Worm (Caenorhabditis elegans): ENCODE measurements around the gene F40E12.1.

Gene F40E12.1

DNA sequence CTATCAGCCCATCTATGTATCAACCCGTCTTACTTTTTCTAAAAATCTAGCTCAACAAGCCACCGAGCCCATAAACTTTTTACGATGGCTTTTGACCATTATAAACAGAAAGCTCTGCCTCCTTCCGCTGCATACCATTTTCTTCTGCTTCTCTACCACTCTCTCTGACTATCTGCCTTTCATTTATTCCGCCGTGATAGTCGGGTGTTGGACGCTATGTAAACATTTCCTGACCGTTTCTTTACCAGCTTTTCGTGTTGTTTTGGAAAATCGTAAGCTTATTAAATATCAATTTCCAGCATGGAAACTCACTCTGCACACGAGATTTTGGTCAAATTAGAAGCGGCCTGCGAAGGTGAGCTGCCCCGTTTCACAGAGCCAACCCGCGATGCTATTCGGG is at the start of gene F40E12.1:
Gene F40E12.1, plus strand, starts transcription at position 301 of the 400 bp plus-strand sequence.
- TF ChIP-seq dao-5 (tag; optimal IDR thresholded peaks at IDR 0.05) (no peak), W03F9.2 (tag; optimal IDR thresholded peaks at IDR 0.05) (no peak), him-1 (tag; optimal IDR thresholded peaks at IDR 0.05) (no peak)

DNA sequence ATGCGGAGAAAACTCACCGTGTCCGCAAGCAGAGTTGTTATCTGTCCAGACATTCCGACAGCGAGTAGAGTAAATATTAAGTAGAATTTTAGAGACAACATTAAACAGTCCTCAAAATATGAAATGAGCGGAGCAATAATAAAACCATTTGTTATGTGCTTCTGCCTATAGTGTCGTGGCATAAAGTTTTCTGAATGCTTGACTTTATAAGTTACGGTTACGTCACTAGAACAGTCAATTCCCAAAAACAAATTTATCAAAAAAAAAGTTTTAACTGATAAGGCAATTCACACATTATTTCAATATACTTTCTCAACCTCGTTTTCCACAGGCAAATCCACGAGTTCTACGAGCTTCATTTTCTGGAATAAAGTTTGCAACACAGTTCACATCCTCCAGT is 48.5 kb upstream of the F40E12.1 start, which contains the start of gene clec-127:
Gene clec-127, minus strand, starts transcription at position 101 of the 400 bp plus-strand sequence.
- TF ChIP-seq him-1 (tag; optimal IDR thresholded peaks at IDR 0.05) (no peak), dao-5 (tag; optimal IDR thresholded peaks at IDR 0.05) (no peak), W03F9.2 (tag; optimal IDR thresholded peaks at IDR 0.05) (no peak)

ce11 chrII:3570927-3571538 is 46.6 kb upstream of the F40E12.1 start, which contains the start of the genes clec-128 and clec-129:
clec-128 (minus strand) TSS chrII:3571027.
clec-129 (plus strand) TSS chrII:3571488.
- no peak for TF ChIP-seq him-1 (tag; optimal IDR thresholded peaks at IDR 0.05)

- TF ChIP-seq him-1 (tag; optimal IDR thresholded peaks at IDR 0.05) (no peak), dao-5 (tag; optimal IDR thresholded peaks at IDR 0.05) (no peak), W03F9.2 (tag; optimal IDR thresholded peaks at IDR 0.05) (no peak)
Observed at ce11 chrII:3573255-3573654, 44.4 kb upstream of the F40E12.1 start, which contains the start of gene clec-130. clec-130 (plus strand) TSS chrII:3573555.

ce11 chrII:3576742-3577141 is 40.9 kb upstream of the F40E12.1 start, which contains the start of gene clec-132:
clec-132 (plus strand) TSS chrII:3577042.
- TF ChIP-seq him-1 (tag; optimal IDR thresholded peaks at IDR 0.05) (no peak), dao-5 (tag; optimal IDR thresholded peaks at IDR 0.05) (no peak), W03F9.2 (tag; optimal IDR thresholded peaks at IDR 0.05) (no peak)

- TF ChIP-seq W03F9.2 (tag; optimal IDR thresholded peaks at IDR 0.05) (no peak), dao-5 (tag; optimal IDR thresholded peaks at IDR 0.05) (no peak), him-1 (tag; optimal IDR thresholded peaks at IDR 0.05) (no peak)
Observed at ce11 chrII:3578121-3578520, 39.5 kb upstream of the F40E12.1 start, which contains the start of gene clec-133. clec-133 (plus strand) TSS chrII:3578421.

ce11 chrII:3579767-3580166 is 37.8 kb upstream of the F40E12.1 start, which contains the start of gene clec-134:
clec-134 (plus strand) TSS chrII:3580067.
- TF ChIP-seq him-1 (tag; optimal IDR thresholded peaks at IDR 0.05) (no peak), W03F9.2 (tag; optimal IDR thresholded peaks at IDR 0.05) (no peak), dao-5 (tag; optimal IDR thresholded peaks at IDR 0.05) (no peak)

ce11 chrII:3581752-3582151 is 35.9 kb upstream of the F40E12.1 start, which contains the start of gene srh-59:
srh-59 (plus strand) TSS chrII:3582052.
- TF ChIP-seq W03F9.2 (tag; optimal IDR thresholded peaks at IDR 0.05) (no peak), dao-5 (tag; optimal IDR thresholded peaks at IDR 0.05) (no peak), him-1 (tag; optimal IDR thresholded peaks at IDR 0.05) (no peak)

DNA sequence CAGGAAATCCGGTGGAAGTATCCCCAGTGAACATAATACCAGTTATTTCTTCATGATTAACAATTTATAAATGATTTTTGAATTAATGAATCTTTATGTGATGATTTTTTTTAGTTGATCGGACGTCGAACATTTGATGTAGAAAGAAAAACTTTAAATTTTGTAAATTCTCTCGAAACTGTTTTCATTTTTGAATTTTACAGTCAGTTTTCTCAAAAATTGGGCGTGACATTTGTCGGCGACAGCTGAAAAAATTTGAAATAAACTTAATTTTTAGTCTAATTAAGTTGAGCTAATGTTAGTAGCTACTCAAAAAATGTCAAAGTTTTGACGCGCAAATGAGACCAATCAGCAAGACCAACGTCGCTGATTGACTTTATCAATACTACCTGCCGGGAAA is 34.2 kb upstream of the F40E12.1 start, which contains the start of gene srh-60:
Gene srh-60, plus strand, starts transcription at position 301 of the 400 bp plus-strand sequence.
- no peak for TF ChIP-seq him-1 (tag; optimal IDR thresholded peaks at IDR 0.05)
- no peak for TF ChIP-seq dao-5 (tag; optimal IDR thresholded peaks at IDR 0.05)
- TF ChIP-seq W03F9.2 (tag; optimal IDR thresholded peaks at IDR 0.05), result no peak

DNA sequence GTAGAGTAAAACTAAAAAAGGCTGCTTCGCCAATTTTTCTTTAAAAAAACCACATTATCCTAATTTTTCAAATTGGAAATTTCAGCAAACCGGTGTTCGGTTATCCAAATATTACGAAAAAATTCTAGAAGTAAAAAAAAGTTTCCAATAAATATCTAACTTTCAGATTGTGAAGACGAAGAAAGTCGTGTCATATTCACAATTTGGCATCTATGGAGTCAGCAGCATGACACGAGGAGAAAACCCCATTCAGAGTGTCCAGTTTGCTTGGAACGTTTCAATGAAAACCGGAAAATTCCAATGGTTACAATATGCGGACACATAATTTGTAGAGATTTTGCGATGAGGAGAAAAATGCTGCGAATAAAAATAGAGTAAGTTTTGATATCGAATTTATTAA is 22.3 kb upstream of the F40E12.1 start, which contains the start of gene Y49F6A.12:
Gene Y49F6A.12, plus strand, starts transcription at position 301 of the 400 bp plus-strand sequence.
- TF ChIP-seq W03F9.2 (tag; optimal IDR thresholded peaks at IDR 0.05), result no peak
- no peak for TF ChIP-seq dao-5 (tag; optimal IDR thresholded peaks at IDR 0.05)
- TF ChIP-seq him-1 (tag; optimal IDR thresholded peaks at IDR 0.05), result no peak

DNA sequence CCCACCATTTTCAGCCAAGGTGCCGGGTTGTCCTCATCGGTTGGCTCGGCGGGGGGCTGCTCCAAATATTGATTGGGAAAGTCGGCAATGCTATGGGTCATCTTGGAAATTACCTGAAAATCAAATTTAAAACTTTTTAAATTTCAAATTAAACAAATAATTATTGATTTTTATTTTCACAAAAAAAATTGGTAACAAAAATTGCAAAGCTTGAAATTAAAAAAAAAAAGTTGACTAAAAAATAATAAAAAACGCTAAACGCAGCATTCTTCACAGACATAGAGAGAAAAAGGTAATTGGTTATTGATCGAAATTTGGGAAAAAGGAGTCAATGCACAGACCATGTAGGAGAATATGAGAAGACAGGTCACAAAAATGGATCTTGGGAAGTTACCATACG is 18.9 kb upstream of the F40E12.1 start, which contains the start of gene Y49F6A.11:
Gene Y49F6A.11, minus strand, starts transcription at position 101 of the 400 bp plus-strand sequence.
- TF ChIP-seq dao-5 (tag; optimal IDR thresholded peaks at IDR 0.05), result no peak
- no peak for TF ChIP-seq him-1 (tag; optimal IDR thresholded peaks at IDR 0.05)
- no peak for TF ChIP-seq W03F9.2 (tag; optimal IDR thresholded peaks at IDR 0.05)

- no peak for TF ChIP-seq dao-5 (tag; optimal IDR thresholded peaks at IDR 0.05)
- no peak for TF ChIP-seq him-1 (tag; optimal IDR thresholded peaks at IDR 0.05)
- TF ChIP-seq W03F9.2 (tag; optimal IDR thresholded peaks at IDR 0.05), result no peak
Observed at ce11 chrII:3604578-3604977, 13.0 kb upstream of the F40E12.1 start.

DNA sequence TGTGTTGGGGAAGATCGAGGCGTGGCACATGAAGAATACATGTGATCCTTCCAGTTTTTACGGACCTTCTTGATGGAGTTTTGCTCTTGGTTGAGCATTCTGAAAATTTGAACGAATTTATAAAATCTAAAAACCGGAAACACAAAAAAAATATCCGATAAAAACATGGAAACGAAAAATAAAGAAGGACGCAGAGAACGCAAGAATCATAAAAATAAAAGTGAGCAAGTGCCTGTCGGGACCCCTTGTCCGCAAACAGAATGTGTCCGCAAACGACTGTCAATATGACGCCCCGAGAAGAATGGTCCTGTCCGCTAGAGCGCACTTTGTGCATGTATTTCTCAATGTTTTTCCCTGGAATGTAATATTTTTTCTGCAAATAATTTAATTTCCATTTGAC is 7.8 kb upstream of the F40E12.1 start, which contains the start of gene Y49F6A.5:
Gene Y49F6A.5, minus strand, starts transcription at position 101 of the 400 bp plus-strand sequence.
- TF ChIP-seq W03F9.2 (tag; optimal IDR thresholded peaks at IDR 0.05), result no peak
- no peak for TF ChIP-seq him-1 (tag; optimal IDR thresholded peaks at IDR 0.05)
- no peak for TF ChIP-seq dao-5 (tag; optimal IDR thresholded peaks at IDR 0.05)

- no peak for TF ChIP-seq him-1 (tag; optimal IDR thresholded peaks at IDR 0.05)
- no peak for TF ChIP-seq dao-5 (tag; optimal IDR thresholded peaks at IDR 0.05)
- no peak for TF ChIP-seq W03F9.2 (tag; optimal IDR thresholded peaks at IDR 0.05)
Observed at ce11 chrII:3616615-3617014, 997 bp upstream of the F40E12.1 start.

Measured in whole organism, L4/young adult.